Fruit fly (Drosophila melanogaster): ENCODE measurements around the gene CG10470.
A peak's percentile ranks its signal among the peaks of the same experiment; 100 is the strongest.

CG10470 gene

dm6 chr2L:19024744-19025059, 24.2 kb upstream of the CG10470 start:
- 0 out of 3 replicates have a peak, but pooled peaks have one; percentile 9 for TF ChIP-seq fd96Ca (GFP tag; IDR thresholded peaks at IDR 0.05)
- no peak for TF ChIP-seq CG17806 (tag; optimal IDR thresholded peaks at IDR 0.05)
- peak; percentile 25 for TF ChIP-seq CG13204 (GFP tag; optimal IDR thresholded peaks at IDR 0.05)

DNA sequence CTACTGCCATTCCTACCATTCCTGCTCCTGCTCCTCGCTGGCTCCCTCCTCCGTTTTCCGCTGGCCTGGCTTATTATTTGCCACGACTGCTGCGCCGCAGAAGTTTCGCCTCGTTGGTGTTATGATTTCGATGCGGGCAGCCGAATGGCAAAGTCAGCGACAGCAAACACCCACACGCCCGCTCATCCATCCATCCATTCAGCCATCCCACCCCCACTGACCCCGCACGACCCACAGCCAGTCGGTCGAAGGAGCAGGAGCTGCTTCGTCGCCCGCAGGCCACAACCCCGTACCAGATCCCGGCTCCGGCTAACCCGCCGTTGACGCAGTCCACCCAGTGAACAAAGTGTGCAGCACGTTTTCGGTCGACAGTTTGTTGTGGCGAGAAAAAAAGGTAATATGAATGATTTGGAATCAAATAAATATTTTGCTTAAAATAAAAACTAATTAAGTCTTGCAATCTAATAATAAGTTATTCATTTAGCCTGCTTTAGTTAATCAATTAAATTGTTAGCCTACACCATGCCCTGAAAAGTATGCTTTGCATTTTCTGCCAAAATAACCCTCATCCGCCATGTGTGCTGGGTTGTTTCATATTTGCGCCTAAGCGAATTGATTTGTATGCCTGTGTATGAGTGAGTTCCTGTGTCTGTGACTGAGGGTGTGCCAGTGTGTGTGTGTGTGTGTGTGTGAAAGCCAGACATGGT, 22.2 kb upstream of the CG10470 start:
- no peak for TF ChIP-seq rn (GFP tag; IDR thresholded peaks at IDR 0.05)
- TF ChIP-seq CG15710 (tag; optimal IDR thresholded peaks at IDR 0.05): peak; percentile 79
- peak; percentile 65 for TF ChIP-seq CG9948 (tag; optimal IDR thresholded peaks at IDR 0.05)
- TF ChIP-seq CG8159 (tag; optimal IDR thresholded peaks at IDR 0.05): peak; percentile 84
- peak; percentile 52 for TF ChIP-seq Pif1A (GFP tag; optimal IDR thresholded peaks at IDR 0.05)
- peak; percentile 69 for TF ChIP-seq CG14655 (GFP tag; optimal IDR thresholded peaks at IDR 0.05)
- TF ChIP-seq CG10348 (GFP tag; IDR thresholded peaks at IDR 0.05): no peak
- peak; percentile 66 for TF ChIP-seq CG17806 (tag; optimal IDR thresholded peaks at IDR 0.05)
- no peak for TF ChIP-seq D1 (tag; optimal IDR thresholded peaks at IDR 0.05)
- TF ChIP-seq Snoo (tag; optimal IDR thresholded peaks at IDR 0.05): peak; percentile 56
- peak; percentile 55 for TF ChIP-seq CG8301 (tag; optimal IDR thresholded peaks at IDR 0.05)
- no peak for TF ChIP-seq Ets98B (GFP tag; IDR thresholded peaks at IDR 0.05)
- TF ChIP-seq CG32121 (GFP tag; IDR thresholded peaks at IDR 0.05): no peak
- peak; percentile 59 for TF ChIP-seq CG34367 (tag; optimal IDR thresholded peaks at IDR 0.05)
- no peak for TF ChIP-seq EcR (GFP tag; optimal IDR thresholded peaks at IDR 0.05)
- peak; percentile 37 for TF ChIP-seq CG13204 (GFP tag; optimal IDR thresholded peaks at IDR 0.05)
- TF ChIP-seq gl (tag; optimal IDR thresholded peaks at IDR 0.05): peak; percentile 46
- TF ChIP-seq Pif1B (GFP tag; optimal IDR thresholded peaks at IDR 0.05): peak; percentile 15
- no peak for TF ChIP-seq CG4496 (GFP tag; IDR thresholded peaks at IDR 0.05)
- no peak for TF ChIP-seq fd96Ca (GFP tag; IDR thresholded peaks at IDR 0.05)
- TF ChIP-seq CG12605 (GFP tag; IDR thresholded peaks at IDR 0.05): no peak

dm6 chr2L:19027246-19027886, 21.5 kb upstream of the CG10470 start, which contains the start of gene Sidpn:
Sidpn (plus strand) TSS chr2L:19027710.
- peak; percentile 78 for TF ChIP-seq CG13204 (GFP tag; optimal IDR thresholded peaks at IDR 0.05)
- no peak for TF ChIP-seq CG14655 (GFP tag; optimal IDR thresholded peaks at IDR 0.05)

DNA sequence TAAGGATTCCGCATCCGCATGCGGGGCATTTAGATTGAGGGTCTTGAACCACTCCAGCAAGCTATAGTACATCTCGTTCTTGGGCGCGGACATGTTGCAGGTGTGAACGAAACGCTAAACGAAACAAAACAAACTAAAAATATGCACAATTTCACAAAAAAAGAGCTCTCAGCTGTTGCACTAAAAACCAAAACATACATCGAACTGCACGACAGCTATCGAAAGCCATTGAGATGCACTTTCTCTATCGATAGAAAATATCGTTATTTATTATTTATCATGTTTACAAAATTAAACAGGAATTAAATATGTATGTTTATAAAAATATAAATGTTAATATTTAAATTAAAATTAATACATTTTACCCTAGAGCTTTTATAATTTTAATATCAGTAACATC, 15.6 kb upstream of the CG10470 start, which contains the start of gene hook:
hook (minus strand) TSS at position 211 of the 400 bp plus-strand sequence.
- TF ChIP-seq CG14655 (GFP tag; optimal IDR thresholded peaks at IDR 0.05) (no peak), EcR (GFP tag; optimal IDR thresholded peaks at IDR 0.05) (no peak), gl (tag; optimal IDR thresholded peaks at IDR 0.05) (no peak), CG8159 (tag; optimal IDR thresholded peaks at IDR 0.05) (no peak), Ets98B (GFP tag; IDR thresholded peaks at IDR 0.05) (no peak), rn (GFP tag; IDR thresholded peaks at IDR 0.05) (no peak), D1 (tag; optimal IDR thresholded peaks at IDR 0.05) (no peak)

- TF ChIP-seq CG13204 (GFP tag; optimal IDR thresholded peaks at IDR 0.05) (no peak), CG4496 (GFP tag; IDR thresholded peaks at IDR 0.05) (no peak), CG32121 (GFP tag; IDR thresholded peaks at IDR 0.05) (no peak), gl (tag; optimal IDR thresholded peaks at IDR 0.05) (no peak), CG10348 (GFP tag; IDR thresholded peaks at IDR 0.05) (no peak), CG14655 (GFP tag; optimal IDR thresholded peaks at IDR 0.05) (no peak), Snoo (tag; optimal IDR thresholded peaks at IDR 0.05) (no peak), CG15710 (tag; optimal IDR thresholded peaks at IDR 0.05) (no peak), D1 (tag; optimal IDR thresholded peaks at IDR 0.05) (no peak), CG8159 (tag; optimal IDR thresholded peaks at IDR 0.05) (no peak), CG8301 (tag; optimal IDR thresholded peaks at IDR 0.05) (no peak), EcR (GFP tag; optimal IDR thresholded peaks at IDR 0.05) (no peak), CG12605 (GFP tag; IDR thresholded peaks at IDR 0.05) (no peak), CG17806 (tag; optimal IDR thresholded peaks at IDR 0.05) (no peak), fd96Ca (GFP tag; IDR thresholded peaks at IDR 0.05) (no peak), CG34367 (tag; optimal IDR thresholded peaks at IDR 0.05) (no peak), Ets98B (GFP tag; IDR thresholded peaks at IDR 0.05) (no peak)
Measured at dm6 chr2L:19034213-19034929, 14.5 kb upstream of the CG10470 start, which contains the start of the genes mib2 and CG31800. mib2 (plus strand) TSS chr2L:19034444. CG31800 (minus strand) TSS chr2L:19034576.

- no peak for TF ChIP-seq rn (GFP tag; IDR thresholded peaks at IDR 0.05)
- TF ChIP-seq Pif1B (GFP tag; optimal IDR thresholded peaks at IDR 0.05): peak; percentile 15
Measured at dm6 chr2L:19035013-19035412, 13.9 kb upstream of the CG10470 start.
